Worm (Caenorhabditis elegans) whole organism, late embryonic: ENCODE results near the gene rbg-1.

ENCODE experiments used
- C08G9.2 ChIP-seq: sonication (generic microtip); optimal IDR thresholded peaks from 2 replicates; lab custom pipeline; 2016; ENCODE audit warnings: mild to moderate bottlenecking, missing genetic modification characterization, moderate library complexity, missing compliant biosample characterization
- C38D4.7 ChIP-seq: fragments of 200-800 bp; sonication (Bioruptor generic); optimal IDR thresholded peaks from 2 replicates; lab custom pipeline; 2018; ENCODE audit warnings: mild to moderate bottlenecking, missing genetic modification characterization, moderate library complexity, missing compliant biosample characterization
- F13H6.1 ChIP-seq: sonication (generic microtip); optimal IDR thresholded peaks from 2 replicates; lab custom pipeline; 2016; ENCODE audit warnings: missing genetic modification characterization, missing compliant biosample characterization
- K02D7.2 ChIP-seq: sonication (generic microtip); optimal IDR thresholded peaks from 2 replicates; lab custom pipeline; 2017; ENCODE audit warnings: mild to moderate bottlenecking, missing genetic modification characterization, missing compliant biosample characterization
- K09A11.1 ChIP-seq: sonication (generic microtip); optimal IDR thresholded peaks from 2 replicates; lab custom pipeline; 2017; ENCODE audit warnings: antibody characterized with exemption, mild to moderate bottlenecking, missing genetic modification characterization, missing compliant biosample characterization; ENCODE audit not compliant: insufficient read depth
- T23F11.4 ChIP-seq: fragments of 200-800 bp; sonication (Bioruptor generic); optimal IDR thresholded peaks from 2 replicates; lab custom pipeline; 2018; ENCODE audit warnings: mild to moderate bottlenecking, missing genetic modification characterization, missing compliant biosample characterization
- Y22D7AL.16 ChIP-seq: sonication (generic microtip); optimal IDR thresholded peaks from 2 replicates; lab custom pipeline; 2016; ENCODE audit warnings: missing genetic modification characterization, missing compliant biosample characterization
- ahr-1 ChIP-seq: sonication (generic microtip); optimal IDR thresholded peaks from 2 replicates; lab custom pipeline; 2016; ENCODE audit warnings: missing genetic modification characterization, missing compliant biosample characterization
- ama-1 ChIP-seq: fragments of 150-350 bp; optimal IDR thresholded peaks from 2 replicates; lab custom pipeline; 2014
- ceh-31 ChIP-seq: sonication (generic microtip); optimal IDR thresholded peaks from 2 replicates; lab custom pipeline; 2016; ENCODE audit warnings: missing genetic modification characterization, missing compliant biosample characterization
- ceh-34 ChIP-seq: sonication (generic microtip); optimal IDR thresholded peaks from 2 replicates; lab custom pipeline; 2016; ENCODE audit warnings: mild to moderate bottlenecking, missing genetic modification characterization, missing compliant biosample characterization
- ceh-45 ChIP-seq: fragments of 200-800 bp; sonication (Bioruptor generic); IDR thresholded peaks from 2 replicates; pipeline ENCODE4 v1.3.6; 2022; ENCODE audit warnings: missing genetic modification reagents, missing genetic modification characterization, missing compliant biosample characterization
- ceh-9 ChIP-seq: sonication (generic microtip); optimal IDR thresholded peaks from 2 replicates; lab custom pipeline; 2016; ENCODE audit warnings: mild to moderate bottlenecking, missing genetic modification characterization, inconsistent platforms, missing compliant biosample characterization
- dmd-4 ChIP-seq: sonication (generic microtip); optimal IDR thresholded peaks from 2 replicates; lab custom pipeline; 2016; ENCODE audit warnings: borderline replicate concordance, missing genetic modification characterization, missing compliant biosample characterization
- dve-1 ChIP-seq: sonication (generic microtip); optimal IDR thresholded peaks from 2 replicates; lab custom pipeline; 2017; ENCODE audit warnings: antibody characterized with exemption, mild to moderate bottlenecking, missing genetic modification characterization, missing compliant biosample characterization
- gmeb-2 ChIP-seq: sonication (generic microtip); optimal IDR thresholded peaks from 2 replicates; lab custom pipeline; 2016; ENCODE audit warnings: missing genetic modification characterization, inconsistent platforms, missing compliant biosample characterization
- hlh-13 ChIP-seq: fragments of 200-800 bp; sonication (Bioruptor generic); optimal IDR thresholded peaks from 2 replicates; lab custom pipeline; 2018; ENCODE audit warnings: mild to moderate bottlenecking, missing genetic modification characterization, missing compliant biosample characterization
- hlh-15 ChIP-seq: sonication (generic microtip); optimal IDR thresholded peaks from 2 replicates; lab custom pipeline; 2016; ENCODE audit warnings: missing genetic modification characterization, missing compliant biosample characterization
- hlh-6 ChIP-seq: sonication (generic microtip); optimal IDR thresholded peaks from 2 replicates; lab custom pipeline; 2016; ENCODE audit warnings: missing genotype, missing genetic modification characterization, missing compliant biosample characterization
- hlh-8 ChIP-seq: sonication (generic microtip); optimal IDR thresholded peaks from 2 replicates; lab custom pipeline; 2016; ENCODE audit warnings: missing genotype, missing genetic modification characterization, missing compliant biosample characterization
- lin-11 ChIP-seq: fragments of 200-800 bp; sonication (Bioruptor generic); optimal IDR thresholded peaks from 2 replicates; lab custom pipeline; 2018; ENCODE audit warnings: mild to moderate bottlenecking, missing genetic modification characterization, missing compliant biosample characterization
- madf-2 ChIP-seq: sonication (generic microtip); optimal IDR thresholded peaks from 2 replicates; lab custom pipeline; 2017; ENCODE audit warnings: missing genetic modification characterization, missing compliant biosample characterization
- mec-3 ChIP-seq: sonication (generic microtip); optimal IDR thresholded peaks from 2 replicates; lab custom pipeline; 2016; ENCODE audit warnings: borderline replicate concordance, missing genetic modification characterization, missing compliant biosample characterization
- nfya-1 ChIP-seq: sonication (generic microtip); optimal IDR thresholded peaks from 2 replicates; lab custom pipeline; 2017; ENCODE audit warnings: missing genetic modification characterization, mild to moderate bottlenecking, missing compliant biosample characterization, antibody characterized with exemption, moderate library complexity
- nhr-232 ChIP-seq: sonication (generic microtip); optimal IDR thresholded peaks from 2 replicates; lab custom pipeline; 2016; ENCODE audit warnings: missing genetic modification characterization, missing compliant biosample characterization
- npax-4 ChIP-seq: sonication (generic microtip); optimal IDR thresholded peaks from 2 replicates; lab custom pipeline; 2016; ENCODE audit warnings: missing genetic modification characterization, missing compliant biosample characterization
- odd-2 ChIP-seq: sonication (generic microtip); optimal IDR thresholded peaks from 2 replicates; lab custom pipeline; 2017; ENCODE audit warnings: antibody characterized with exemption, mild to moderate bottlenecking, missing genetic modification characterization, missing compliant biosample characterization
- pqm-1 ChIP-seq: sonication (generic microtip); optimal IDR thresholded peaks from 2 replicates; lab custom pipeline; 2016; ENCODE audit warnings: missing genetic modification characterization, missing compliant biosample characterization
- sox-2 ChIP-seq: fragments of 200-800 bp; sonication (Bioruptor generic); IDR thresholded peaks from 2 replicates; pipeline ENCODE4 v1.3.6; 2022; ENCODE audit warnings: missing genetic modification reagents, missing genetic modification characterization, missing compliant biosample characterization
- unc-3 ChIP-seq, 2 experiments: fragments of 200-800 bp in 1 of 2; sonication (Bioruptor generic) in 1 of 2; sonication (generic microtip) in 1 of 2; conservative IDR thresholded peaks in 1 of 2; optimal IDR thresholded peaks in 1 of 2; 2 replicates each; pipeline versions ENCODE4 v1.3.6 to Lab custom; 2016 to 2022; ENCODE audit warnings: missing compliant biosample characterization in 2 of 2, missing genetic modification characterization in 2 of 2, missing genetic modification reagents in 1 of 2
- zip-5 ChIP-seq: sonication (generic microtip); optimal IDR thresholded peaks from 2 replicates; lab custom pipeline; 2016; ENCODE audit warnings: missing genetic modification characterization, missing compliant biosample characterization

The rbg-1 gene

ce11 chrX:15034787-15035186 is 51.5 kb downstream of the rbg-1 start, which contains the start of gene dsc-1:
Gene dsc-1 (minus strand): TSS chrX:15034832.
- TF ChIP-seq ahr-1 (no peak), T23F11.4 (GFP tag; lab: Kevin White, UChicago) (no peak), unc-3 (GFP tag; conservative IDR thresholded peaks at IDR 0.05; lab: Robert Waterston, UW) (no peak), unc-3 (tag; optimal IDR thresholded peaks at IDR 0.05; lab: Kevin White, UChicago) (no peak), ceh-45 (no peak), ceh-34 (no peak), dmd-4 (tag; lab: Kevin White, UChicago) (no peak), odd-2 (tag; lab: Kevin White, UChicago) (no peak), hlh-15 (tag; lab: Kevin White, UChicago) (no peak), C08G9.2 (tag; lab: Kevin White, UChicago) (no peak)

ce11 chrX:15035748-15036147 is 52.4 kb downstream of the rbg-1 start:
- TF ChIP-seq K02D7.2, result no peak
- TF ChIP-seq hlh-8 (tag; lab: Kevin White, UChicago), result no peak
- TF ChIP-seq madf-2 (tag; lab: Kevin White, UChicago), result no peak
- TF ChIP-seq dve-1 (tag; lab: Kevin White, UChicago), result no peak
- no peak for TF ChIP-seq ama-1 (lab: Kevin White, UChicago)
- no peak for TF ChIP-seq K09A11.1 (tag; lab: Kevin White, UChicago)
- no peak for TF ChIP-seq Y22D7AL.16 (tag; lab: Kevin White, UChicago)
- TF ChIP-seq sox-2, result no peak
- no peak for TF ChIP-seq lin-11 (tag; lab: Kevin White, UChicago)
- no peak for TF ChIP-seq zip-5 (tag; lab: Kevin White, UChicago)
- no peak for TF ChIP-seq gmeb-2 (tag; lab: Kevin White, UChicago)
- no peak for TF ChIP-seq ceh-34
- no peak for TF ChIP-seq mec-3 (tag; lab: Kevin White, UChicago)
- TF ChIP-seq ceh-9 (tag; lab: Kevin White, UChicago), result no peak
- no peak for TF ChIP-seq F13H6.1 (tag; lab: Kevin White, UChicago)
- no peak for TF ChIP-seq hlh-13
- no peak for TF ChIP-seq pqm-1

ce11 chrX:15036287-15036686 is 53.0 kb downstream of the rbg-1 start:
- TF ChIP-seq ceh-31 (tag; lab: Kevin White, UChicago) (no peak), npax-4 (tag; lab: Kevin White, UChicago) (no peak), nfya-1 (tag; lab: Kevin White, UChicago) (no peak), T23F11.4 (GFP tag; lab: Kevin White, UChicago) (no peak), hlh-6 (tag; lab: Kevin White, UChicago) (no peak), lin-11 (tag; lab: Kevin White, UChicago) (no peak), nhr-232 (tag; lab: Kevin White, UChicago) (no peak), C38D4.7 (no peak)
